Worm (Caenorhabditis elegans): ENCODE measurements around the gene twk-21.

ce11 chrX:16298173-16298572 is 1.5 kb upstream of the twk-21 start:
- TF ChIP-seq set-16 (GFP tag; IDR thresholded peaks at IDR 0.05) (no peak), nhr-11 (tag; optimal IDR thresholded peaks at IDR 0.05) (no peak), mdt-29 (GFP tag; IDR thresholded peaks at IDR 0.05) (peak; percentile 74; the same call in 1 of the 2 replicates), rbr-2 (tag; optimal IDR thresholded peaks at IDR 0.05) (peak; percentile 68)
